Fruit fly (Drosophila melanogaster) whole organism, larva: ENCODE measurements around the gene CG33307.

Experiments used
- noc ChIP-seq: fragments of 200-800 bp; sonication (Bioruptor generic); optimal IDR thresholded peaks from 3 replicates; lab custom pipeline; 2019; ENCODE audit warnings: missing biosample characterization, mild to moderate bottlenecking, missing genetic modification characterization, moderate library complexity

The CG33307 gene

dm6 chr2L:13846239-13846802 lies 5.0 kb upstream of the CG33307 start, which contains the start of gene CG7916:
Gene CG7916 (plus strand): TSS chr2L:13846752.
- TF ChIP-seq noc (tag; lab: Kevin White, UChicago) = no peak

DNA sequence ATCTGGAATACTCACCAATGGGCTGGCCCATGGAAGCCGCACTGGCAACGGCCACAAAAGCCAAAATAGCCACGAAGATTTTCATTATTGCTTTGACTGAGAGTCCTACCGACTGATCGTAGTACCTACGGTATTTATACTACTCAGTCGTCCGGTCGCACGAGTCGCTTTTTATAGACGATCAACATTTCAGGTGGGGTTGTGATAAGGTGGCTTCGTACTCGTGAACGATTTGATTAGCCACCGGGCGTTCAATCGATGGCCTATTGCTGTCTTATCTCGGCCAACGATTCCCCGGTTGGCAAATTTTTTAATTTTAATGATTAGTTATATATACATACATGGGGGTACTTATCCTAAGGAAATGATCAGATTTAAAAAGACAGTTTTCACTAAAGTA lies 3.9 kb upstream of the CG33307 start, which contains the start of gene CG8997:
Gene CG8997 (minus strand): TSS at position 148 of the 400 bp plus-strand sequence.
- TF ChIP-seq noc (tag; lab: Kevin White, UChicago) = no peak

- TF ChIP-seq noc (tag; lab: Kevin White, UChicago) = peak; percentile 92
These were observed 2.5 kb upstream of the CG33307 start, which contains the start of gene CG33306 for dm6 chr2L:13843692-13844284. Gene CG33306 (minus strand): TSS chr2L:13843742.

dm6 chr2L:13842572-13842971 lies 1.3 kb upstream of the CG33307 start:
- TF ChIP-seq noc (tag; lab: Kevin White, UChicago) = no peak

DNA sequence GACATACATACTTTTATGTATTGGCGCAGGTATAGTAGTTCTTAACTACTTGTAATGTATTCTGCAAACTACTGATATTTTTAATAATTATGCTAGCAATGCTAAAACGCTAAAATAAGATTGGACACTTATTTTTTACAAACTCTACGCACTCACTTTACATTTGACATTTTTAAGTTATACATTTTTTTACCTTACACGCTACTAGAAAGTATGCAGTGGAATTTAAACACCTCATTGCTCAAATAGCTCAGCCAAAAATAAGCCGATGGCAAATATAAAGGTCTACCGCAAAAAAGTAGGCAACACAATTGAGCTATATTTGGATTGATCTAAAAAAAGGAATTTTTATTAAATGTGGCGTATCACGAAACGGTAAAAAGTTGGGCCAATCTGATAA lies 758 bp upstream of the CG33307 start:
- TF ChIP-seq noc (tag; lab: Kevin White, UChicago) = no peak

DNA sequence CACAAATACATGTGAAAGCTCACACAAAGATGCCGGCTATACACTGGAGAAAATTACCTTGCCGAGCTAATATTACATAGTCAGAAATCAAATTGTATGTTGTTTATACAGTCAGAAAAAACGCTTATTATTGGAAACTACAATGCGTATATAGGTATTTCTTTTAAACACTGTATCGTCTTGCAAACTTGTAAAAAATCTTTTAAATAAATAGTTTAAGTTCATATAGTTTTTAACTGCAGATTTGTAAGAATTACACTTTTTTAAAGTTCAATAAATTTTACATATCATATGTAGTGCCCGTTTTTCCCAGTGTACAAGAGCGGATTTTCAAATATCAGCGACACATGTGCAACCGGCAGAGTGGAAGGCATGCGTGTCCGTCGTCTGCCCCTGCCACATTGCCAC lies 1.6 kb downstream of the CG33307 start:
- peak; percentile 82 for TF ChIP-seq noc (tag; lab: Kevin White, UChicago)

DNA sequence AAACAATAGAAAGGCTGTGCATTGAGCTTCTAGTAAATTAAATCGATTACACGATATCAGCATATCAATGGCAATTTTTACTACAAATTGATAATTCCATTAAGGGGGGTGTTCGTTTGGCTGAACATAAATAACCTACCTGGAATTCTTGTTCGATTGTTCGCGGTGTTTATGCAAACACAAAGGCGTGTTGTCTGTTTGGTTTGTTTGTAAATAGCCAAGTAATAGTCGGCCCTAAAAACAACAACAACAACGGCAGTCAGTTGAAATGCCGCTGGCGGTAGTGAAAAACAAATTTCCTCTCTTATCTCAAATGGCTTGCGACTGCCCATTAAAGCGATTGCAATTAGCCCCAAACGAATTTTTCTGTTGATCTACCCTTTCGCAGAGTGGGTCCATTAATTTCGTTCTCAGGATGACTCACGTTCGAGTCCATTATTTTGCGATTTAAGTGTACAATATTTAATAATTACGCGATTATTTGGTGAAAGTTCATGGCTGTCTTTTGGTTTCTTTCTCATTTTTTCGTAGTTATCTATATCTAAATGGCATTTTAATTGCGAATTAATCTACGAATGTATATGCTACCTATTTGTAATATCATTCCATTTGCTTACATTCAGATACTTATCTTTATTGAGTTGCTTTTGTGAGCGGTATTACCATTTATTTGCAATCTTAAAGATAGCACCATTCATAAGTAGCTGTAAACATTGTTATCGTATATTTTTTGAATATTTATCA lies 2.5 kb downstream of the CG33307 start:
- peak; percentile 53 for TF ChIP-seq noc (tag; lab: Kevin White, UChicago)

dm6 chr2L:13837579-13837978 lies 3.7 kb downstream of the CG33307 start:
- no peak for TF ChIP-seq noc (tag; lab: Kevin White, UChicago)

DNA sequence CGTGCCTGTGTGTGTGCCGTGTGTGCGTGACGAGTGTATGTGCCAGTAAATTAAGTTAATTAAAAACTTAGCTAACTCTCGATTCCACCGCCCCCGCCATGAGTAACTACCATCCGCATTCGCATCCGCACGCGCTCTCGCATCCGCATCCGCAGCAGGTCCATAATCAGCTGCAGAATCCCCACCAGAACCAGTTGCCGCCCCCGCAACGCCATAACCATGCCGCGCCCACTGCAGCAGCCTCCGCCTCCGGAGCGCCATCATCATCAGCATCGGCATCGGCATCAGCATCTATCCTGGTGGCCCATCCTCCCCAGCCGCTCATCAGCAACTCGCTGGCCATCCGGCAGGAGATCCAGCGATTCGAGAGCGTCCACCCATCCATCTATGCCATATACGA lies 5.4 kb downstream of the CG33307 start:
- TF ChIP-seq noc (tag; lab: Kevin White, UChicago) = no peak

- TF ChIP-seq noc (tag; lab: Kevin White, UChicago) = peak; percentile 99
These were observed 6.1 kb downstream of the CG33307 start, which contains the start of the genes mRpS23 and CenG1A for dm6 chr2L:13835002-13835910. Gene mRpS23 (minus strand): TSS chr2L:13835072. Gene CenG1A (plus strand): TSS chr2L:13835564.

dm6 chr2L:13833058-13833457 lies 8.3 kb downstream of the CG33307 start, which contains the start of the genes GatC, PolG2 and Polr2C:
Gene GatC (minus strand): TSS chr2L:13833105.
Gene PolG2 (minus strand): TSS chr2L:13833105.
Gene Polr2C (plus strand): TSS chr2L:13833337.
- no peak for TF ChIP-seq noc (tag; lab: Kevin White, UChicago)

DNA sequence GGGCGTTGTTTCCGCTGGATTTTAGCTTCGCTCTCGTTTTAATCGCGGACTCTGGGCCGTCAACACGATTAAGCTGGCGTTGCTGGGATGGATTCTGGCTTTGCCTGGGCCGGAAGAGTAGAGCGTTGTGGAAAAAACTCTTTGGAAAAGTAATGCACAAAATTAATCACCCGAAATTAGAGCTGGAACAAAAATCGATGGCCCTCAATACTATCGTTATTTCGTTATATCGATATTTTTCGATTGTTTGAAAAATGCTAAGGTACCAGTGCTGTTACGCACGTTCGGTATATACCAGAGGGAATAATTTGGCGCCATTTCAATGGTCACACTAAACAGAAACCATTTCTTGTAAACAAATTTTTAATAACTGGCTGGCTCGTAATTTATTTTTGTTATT lies 11.8 kb downstream of the CG33307 start, which contains the start of the genes Arpc1 and Orc5:
Gene Arpc1 (minus strand): TSS at position 202 of the 400 bp plus-strand sequence.
Gene Orc5 (plus strand): TSS at position 298 of the 400 bp plus-strand sequence.
- TF ChIP-seq noc (tag; lab: Kevin White, UChicago) = no peak

DNA sequence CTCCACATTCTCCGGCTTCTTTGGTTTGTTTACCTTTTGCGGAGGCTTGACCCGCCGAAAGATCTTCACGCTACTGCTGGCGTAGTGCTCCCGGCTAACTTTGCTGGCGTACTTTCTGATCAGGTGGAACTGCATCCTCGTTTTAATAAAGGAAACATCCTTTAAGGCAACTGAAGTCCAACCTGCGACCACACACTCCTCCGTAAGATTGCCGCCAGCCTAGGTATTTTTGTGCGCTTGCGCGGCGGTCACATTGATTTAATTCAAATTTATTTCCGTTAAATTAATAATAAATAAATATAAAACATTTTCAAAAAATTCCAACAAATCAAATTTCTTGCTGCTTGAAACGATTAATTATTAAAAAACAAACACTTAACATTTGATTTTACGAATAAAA lies 13.8 kb downstream of the CG33307 start, which contains the start of gene PolG1:
Gene PolG1 (minus strand): TSS at position 216 of the 400 bp plus-strand sequence.
- no peak for TF ChIP-seq noc (tag; lab: Kevin White, UChicago)

- no peak for TF ChIP-seq noc (tag; lab: Kevin White, UChicago)
These were observed 20.4 kb downstream of the CG33307 start, which contains the start of gene b for dm6 chr2L:13820948-13821347. Gene b (plus strand): TSS chr2L:13821248.

- TF ChIP-seq noc (tag; lab: Kevin White, UChicago) = no peak
These were observed 21.1 kb downstream of the CG33307 start for dm6 chr2L:13820176-13820575.
